Worm (Caenorhabditis elegans): Measurements from ENCODE around the gene K12H4.3.

DNA sequence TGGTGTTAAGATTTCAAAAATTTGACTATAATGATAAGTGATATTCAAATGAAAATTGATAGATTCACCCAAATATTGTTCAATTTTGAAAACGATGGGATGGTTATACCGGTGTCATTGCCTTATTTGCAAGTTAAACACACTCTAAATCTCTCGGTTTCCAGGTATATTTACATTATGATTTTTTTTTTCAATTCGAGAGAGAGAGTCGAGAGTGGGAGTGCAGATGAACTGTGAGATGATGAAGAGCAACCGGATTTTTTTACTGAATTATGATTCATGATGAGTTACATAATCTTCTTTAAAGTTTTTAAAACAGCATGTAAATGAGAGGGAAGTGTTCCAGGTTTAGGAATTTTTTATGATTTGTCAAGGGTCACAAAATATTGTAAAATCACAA is 12.3 kb upstream of the K12H4.3 start, which contains the start of gene F44B9.10:
- TF ChIP-seq ama-1 (optimal IDR thresholded peaks at IDR 0.05) (no peak), rnt-1 (tag; optimal IDR thresholded peaks at IDR 0.05) (no peak), unc-98 (GFP tag; IDR thresholded peaks at IDR 0.05) (no peak), lin-14 (GFP tag; optimal IDR thresholded peaks at IDR 0.05) (no peak), fkh-10 (GFP tag; optimal IDR thresholded peaks at IDR 0.05) (no peak), nhr-84 (tag; optimal IDR thresholded peaks at IDR 0.05) (no peak), nhr-12 (tag; optimal IDR thresholded peaks at IDR 0.05) (no peak), elt-2 (tag; optimal IDR thresholded peaks at IDR 0.05) (no peak), unc-62 (GFP tag; optimal IDR thresholded peaks at IDR 0.05) (no peak), nhr-77 (tag; optimal IDR thresholded peaks at IDR 0.05) (no peak), dpl-1 (GFP tag; optimal IDR thresholded peaks at IDR 0.05) (no peak), tbx-2 (tag; optimal IDR thresholded peaks at IDR 0.05) (no peak), mdl-1 (tag; optimal IDR thresholded peaks at IDR 0.05) (no peak), zag-1 (tag; optimal IDR thresholded peaks at IDR 0.05) (no peak)

All from whole organism, L1 larva.